Worm (Caenorhabditis elegans) whole organism, early embryonic: Measurements from ENCODE around the gene rpoa-1.

Source experiments
- B0310.2 ChIP-seq: sonication (generic microtip); optimal IDR thresholded peaks from 2 replicates; lab custom pipeline; 2016; ENCODE audit warnings: mild to moderate bottlenecking, missing genetic modification characterization, missing compliant biosample characterization
- F13C5.2 ChIP-seq: sonication (generic microtip); optimal IDR thresholded peaks from 2 replicates; lab custom pipeline; 2017; ENCODE audit warnings: mild to moderate bottlenecking, missing genetic modification characterization, inconsistent platforms, missing compliant biosample characterization
- aly-1 ChIP-seq: sonication (generic microtip); optimal IDR thresholded peaks from 2 replicates; lab custom pipeline; 2016; ENCODE audit warnings: missing genetic modification characterization, missing compliant biosample characterization
- ama-1 ChIP-seq: fragments of 150-350 bp; optimal IDR thresholded peaks from 2 replicates; lab custom pipeline; 2014
- ceh-13 ChIP-seq: fragments of 200-800 bp; sonication (Bioruptor generic); optimal IDR thresholded peaks from 2 replicates; lab custom pipeline; 2018; ENCODE audit warnings: mild to moderate bottlenecking, missing genetic modification characterization, missing compliant biosample characterization
- ets-7 ChIP-seq: sonication (generic microtip); optimal IDR thresholded peaks from 2 replicates; lab custom pipeline; 2016; ENCODE audit warnings: missing genotype, missing genetic modification characterization, missing compliant biosample characterization
- flt-1 ChIP-seq: fragments of 200-800 bp; sonication (Bioruptor generic); IDR thresholded peaks from 2 replicates; pipeline ENCODE4 v1.3.6; 2022; ENCODE audit warnings: missing genetic modification characterization, missing compliant biosample characterization
- hmbx-1 ChIP-seq: sonication (generic microtip); optimal IDR thresholded peaks from 2 replicates; lab custom pipeline; 2016; ENCODE audit warnings: mild to moderate bottlenecking, missing genetic modification characterization, missing compliant biosample characterization
- tbx-11 ChIP-seq: fragments of 200-800 bp; sonication (Bioruptor generic); IDR thresholded peaks from 2 replicates; pipeline ENCODE4 v1.3.6; 2022; ENCODE audit warnings: missing genetic modification characterization, missing compliant biosample characterization
- tbx-37 ChIP-seq: fragments of 200-800 bp; sonication (Bioruptor generic); conservative IDR thresholded peaks from 2 replicates; pipeline ENCODE4 v1.3.6; 2022; ENCODE audit warnings: missing genetic modification reagents, missing genetic modification characterization, missing compliant biosample characterization
- tra-4 ChIP-seq: sonication (generic microtip); optimal IDR thresholded peaks from 2 replicates; lab custom pipeline; 2017; ENCODE audit warnings: missing genetic modification characterization, missing compliant biosample characterization

DNA sequence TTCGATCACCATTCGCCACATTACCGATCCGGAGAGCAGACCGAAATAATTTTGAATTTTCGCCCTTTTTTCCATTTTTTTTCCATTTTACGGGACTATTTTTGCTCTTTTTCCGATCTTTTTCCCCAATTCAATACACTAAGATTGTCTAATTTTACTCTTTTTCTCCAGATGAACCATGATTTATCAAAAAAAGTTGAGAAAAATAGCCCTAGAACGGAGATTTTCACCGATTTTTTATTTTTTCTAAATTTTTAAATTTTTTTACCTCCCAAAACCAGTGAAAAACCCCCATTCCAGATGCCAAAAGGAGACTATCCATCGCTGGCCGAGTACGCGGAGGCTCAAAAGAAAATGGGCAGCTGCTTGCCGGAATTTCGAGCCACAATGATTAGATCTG lies 34.8 kb upstream of the rpoa-1 start, which contains the start of gene Y54G9A.9:
- TF ChIP-seq tbx-37 = no peak
- no peak for TF ChIP-seq ama-1 (lab: Kevin White, UChicago)
- no peak for TF ChIP-seq B0310.2 (tag; lab: Kevin White, UChicago)
- TF ChIP-seq hmbx-1 = no peak
- no peak for TF ChIP-seq F13C5.2
- no peak for TF ChIP-seq ceh-13 (GFP tag; lab: Kevin White, UChicago)
- no peak for TF ChIP-seq tra-4 (tag; lab: Kevin White, UChicago)
- TF ChIP-seq ets-7 (tag; lab: Kevin White, UChicago) = no peak
- no peak for TF ChIP-seq aly-1 (tag; lab: Kevin White, UChicago)
- no peak for TF ChIP-seq flt-1 (GFP tag; lab: Robert Waterston, UW)
- no peak for TF ChIP-seq tbx-11 (GFP tag; lab: Robert Waterston, UW)
